Worm (Caenorhabditis elegans) whole organism, late embryonic: ENCODE data around the gene shpk-1.

Source experiments
- C08G9.2 ChIP-seq: sonication (generic microtip); optimal IDR thresholded peaks from 2 replicates; lab custom pipeline; 2016; ENCODE audit warnings: mild to moderate bottlenecking, missing genetic modification characterization, moderate library complexity, missing compliant biosample characterization
- F13H6.1 ChIP-seq: sonication (generic microtip); optimal IDR thresholded peaks from 2 replicates; lab custom pipeline; 2016; ENCODE audit warnings: missing genetic modification characterization, missing compliant biosample characterization
- K02D7.2 ChIP-seq: sonication (generic microtip); optimal IDR thresholded peaks from 2 replicates; lab custom pipeline; 2017; ENCODE audit warnings: mild to moderate bottlenecking, missing genetic modification characterization, missing compliant biosample characterization
- K09A11.1 ChIP-seq: sonication (generic microtip); optimal IDR thresholded peaks from 2 replicates; lab custom pipeline; 2017; ENCODE audit warnings: antibody characterized with exemption, mild to moderate bottlenecking, missing genetic modification characterization, missing compliant biosample characterization; ENCODE audit not compliant: insufficient read depth
- ahr-1 ChIP-seq: sonication (generic microtip); optimal IDR thresholded peaks from 2 replicates; lab custom pipeline; 2016; ENCODE audit warnings: missing genetic modification characterization, missing compliant biosample characterization
- ama-1 ChIP-seq: fragments of 150-350 bp; optimal IDR thresholded peaks from 2 replicates; lab custom pipeline; 2014
- ceh-14 ChIP-seq: sonication (generic microtip); optimal IDR thresholded peaks from 2 replicates; lab custom pipeline; 2016; ENCODE audit warnings: missing genotype, missing genetic modification characterization, missing compliant biosample characterization
- ceh-18 ChIP-seq: sonication (generic microtip); optimal IDR thresholded peaks from 2 replicates; lab custom pipeline; 2016; ENCODE audit warnings: missing genetic modification characterization, missing compliant biosample characterization
- ceh-24 ChIP-seq: sonication (generic microtip); optimal IDR thresholded peaks from 2 replicates; lab custom pipeline; 2016; ENCODE audit warnings: mild to moderate bottlenecking, missing genetic modification characterization, missing compliant biosample characterization
- ceh-45 ChIP-seq: fragments of 200-800 bp; sonication (Bioruptor generic); IDR thresholded peaks from 2 replicates; pipeline ENCODE4 v1.3.6; 2022; ENCODE audit warnings: missing genetic modification reagents, missing genetic modification characterization, missing compliant biosample characterization
- ceh-9 ChIP-seq: sonication (generic microtip); optimal IDR thresholded peaks from 2 replicates; lab custom pipeline; 2016; ENCODE audit warnings: mild to moderate bottlenecking, missing genetic modification characterization, inconsistent platforms, missing compliant biosample characterization
- elt-2 ChIP-seq: sonication (generic microtip); optimal IDR thresholded peaks from 2 replicates; lab custom pipeline; 2016; ENCODE audit warnings: missing genetic modification reagents, missing genetic modification characterization, missing compliant biosample characterization
- elt-4 ChIP-seq: sonication (generic microtip); optimal IDR thresholded peaks from 2 replicates; lab custom pipeline; 2016; ENCODE audit warnings: missing genetic modification characterization, missing compliant biosample characterization
- fax-1 ChIP-seq: sonication (generic microtip); optimal IDR thresholded peaks from 2 replicates; lab custom pipeline; 2016; ENCODE audit warnings: missing genotype, missing genetic modification characterization, missing compliant biosample characterization
- fkh-6 ChIP-seq: sonication (generic microtip); optimal IDR thresholded peaks from 2 replicates; lab custom pipeline; 2016; ENCODE audit warnings: missing genetic modification characterization, missing compliant biosample characterization
- hlh-13 ChIP-seq: fragments of 200-800 bp; sonication (Bioruptor generic); optimal IDR thresholded peaks from 2 replicates; lab custom pipeline; 2018; ENCODE audit warnings: mild to moderate bottlenecking, missing genetic modification characterization, missing compliant biosample characterization
- hlh-15 ChIP-seq: sonication (generic microtip); optimal IDR thresholded peaks from 2 replicates; lab custom pipeline; 2016; ENCODE audit warnings: missing genetic modification characterization, missing compliant biosample characterization
- hlh-30 ChIP-seq: sonication (generic microtip); optimal IDR thresholded peaks from 2 replicates; lab custom pipeline; 2017; ENCODE audit warnings: antibody characterized with exemption, missing genetic modification characterization, missing compliant biosample characterization; ENCODE audit not compliant: insufficient read depth
- hlh-6 ChIP-seq: sonication (generic microtip); optimal IDR thresholded peaks from 2 replicates; lab custom pipeline; 2016; ENCODE audit warnings: missing genotype, missing genetic modification characterization, missing compliant biosample characterization
- hlh-8 ChIP-seq: sonication (generic microtip); optimal IDR thresholded peaks from 2 replicates; lab custom pipeline; 2016; ENCODE audit warnings: missing genotype, missing genetic modification characterization, missing compliant biosample characterization
- lim-6 ChIP-seq: sonication (generic microtip); optimal IDR thresholded peaks from 2 replicates; lab custom pipeline; 2016; ENCODE audit warnings: missing genetic modification characterization, missing compliant biosample characterization
- madf-2 ChIP-seq: sonication (generic microtip); optimal IDR thresholded peaks from 2 replicates; lab custom pipeline; 2017; ENCODE audit warnings: missing genetic modification characterization, missing compliant biosample characterization
- mec-3 ChIP-seq: sonication (generic microtip); optimal IDR thresholded peaks from 2 replicates; lab custom pipeline; 2016; ENCODE audit warnings: borderline replicate concordance, missing genetic modification characterization, missing compliant biosample characterization
- npax-4 ChIP-seq: sonication (generic microtip); optimal IDR thresholded peaks from 2 replicates; lab custom pipeline; 2016; ENCODE audit warnings: missing genetic modification characterization, missing compliant biosample characterization
- pag-3 ChIP-seq: sonication (generic microtip); optimal IDR thresholded peaks from 2 replicates; lab custom pipeline; 2016; ENCODE audit warnings: missing compliant biosample characterization, missing genetic modification characterization, borderline replicate concordance
- pha-4 ChIP-seq: fragments of 150-350 bp; optimal IDR thresholded peaks from 2 replicates; lab custom pipeline; 2018; ENCODE audit warnings: missing biosample characterization, missing genetic modification reagents, missing genetic modification characterization
- pqm-1 ChIP-seq: sonication (generic microtip); optimal IDR thresholded peaks from 2 replicates; lab custom pipeline; 2016; ENCODE audit warnings: missing genetic modification characterization, missing compliant biosample characterization
- pros-1 ChIP-seq: fragments of 150-350 bp; optimal IDR thresholded peaks from 2 replicates; lab custom pipeline; 2014; ENCODE audit warnings: missing biosample characterization, missing genetic modification reagents, missing genetic modification characterization
- rnt-1 ChIP-seq: sonication (generic microtip); optimal IDR thresholded peaks from 2 replicates; lab custom pipeline; 2016; ENCODE audit warnings: missing genetic modification characterization, missing compliant biosample characterization
- syd-9 ChIP-seq: sonication (generic microtip); optimal IDR thresholded peaks from 2 replicates; lab custom pipeline; 2016; ENCODE audit warnings: mild to moderate bottlenecking, missing genetic modification characterization, moderate library complexity, missing compliant biosample characterization
- tbx-2 ChIP-seq: sonication (generic microtip); optimal IDR thresholded peaks from 2 replicates; lab custom pipeline; 2016; ENCODE audit warnings: missing genetic modification characterization, missing compliant biosample characterization
- ttx-3 ChIP-seq: sonication (generic microtip); optimal IDR thresholded peaks from 2 replicates; lab custom pipeline; 2016; ENCODE audit warnings: missing genetic modification reagents, missing genetic modification characterization, missing compliant biosample characterization
- unc-3 ChIP-seq, 2 experiments: fragments of 200-800 bp in 1 of 2; sonication (Bioruptor generic) in 1 of 2; sonication (generic microtip) in 1 of 2; conservative IDR thresholded peaks in 1 of 2; optimal IDR thresholded peaks in 1 of 2; 2 replicates each; pipeline versions ENCODE4 v1.3.6 to Lab custom; 2016 to 2022; ENCODE audit warnings: missing compliant biosample characterization in 2 of 2, missing genetic modification characterization in 2 of 2, missing genetic modification reagents in 1 of 2
- unc-42 ChIP-seq: sonication (generic microtip); optimal IDR thresholded peaks from 2 replicates; lab custom pipeline; 2016; ENCODE audit warnings: missing genotype, missing genetic modification characterization, missing compliant biosample characterization
- unc-86 ChIP-seq: sonication (generic microtip); optimal IDR thresholded peaks from 2 replicates; lab custom pipeline; 2016; ENCODE audit warnings: missing genetic modification characterization, missing compliant biosample characterization
- zip-5 ChIP-seq: sonication (generic microtip); optimal IDR thresholded peaks from 2 replicates; lab custom pipeline; 2016; ENCODE audit warnings: missing genetic modification characterization, missing compliant biosample characterization
- ztf-16 ChIP-seq: sonication (generic microtip); optimal IDR thresholded peaks from 2 replicates; lab custom pipeline; 2017; ENCODE audit warnings: missing genetic modification characterization, missing compliant biosample characterization

Gene shpk-1

DNA sequence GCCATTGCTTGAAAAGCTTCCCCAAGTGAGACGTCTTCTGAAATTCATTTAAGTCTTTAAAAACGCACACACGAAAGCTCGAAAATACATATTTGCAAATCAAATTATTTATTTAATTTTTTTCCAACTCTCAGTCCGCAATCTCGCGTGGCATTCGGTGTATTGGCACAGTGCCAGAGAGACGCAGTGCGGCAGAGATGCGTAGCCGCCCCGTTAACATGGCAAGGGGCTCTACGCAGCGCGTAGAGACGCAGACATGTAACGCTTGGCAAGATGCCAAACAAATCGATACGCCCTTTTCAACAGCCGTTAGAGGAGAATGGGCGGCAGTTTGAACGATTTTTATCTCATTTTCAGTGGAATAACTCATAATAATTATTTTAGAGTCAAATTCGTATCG, 35.7 kb downstream of the shpk-1 start, which contains the start of the genes drr-2 and set-16 (continued):
- TF ChIP-seq hlh-30 (tag; lab: Kevin White, UChicago), result peak; percentile 37
- TF ChIP-seq madf-2 (tag; lab: Kevin White, UChicago), result peak; percentile 27
- no peak for TF ChIP-seq mec-3
- peak; percentile 82 for TF ChIP-seq elt-2 (tag; lab: Kevin White, UChicago)
- peak; percentile 21 for TF ChIP-seq ahr-1
- no peak for TF ChIP-seq hlh-13 (GFP tag; lab: Kevin White, UChicago)
- no peak for TF ChIP-seq hlh-8 (tag; lab: Kevin White, UChicago)
- no peak for TF ChIP-seq fax-1 (tag; lab: Kevin White, UChicago)
- peak; percentile 63 for TF ChIP-seq ztf-16
- TF ChIP-seq hlh-6 (tag; lab: Kevin White, UChicago), result no peak
- no peak for TF ChIP-seq fkh-6 (tag; lab: Kevin White, UChicago)
- TF ChIP-seq zip-5, result no peak
- no peak for TF ChIP-seq ceh-9
- peak; percentile 66 for TF ChIP-seq unc-86 (tag; lab: Kevin White, UChicago)
- TF ChIP-seq npax-4 (tag; lab: Kevin White, UChicago), result no peak
- no peak for TF ChIP-seq elt-4
- peak; percentile 82 for TF ChIP-seq pros-1 (tag; lab: Kevin White, UChicago)
- TF ChIP-seq K09A11.1 (tag; lab: Kevin White, UChicago), result peak; percentile 48
- peak; percentile 73 for TF ChIP-seq syd-9
- TF ChIP-seq ceh-14 (tag; lab: Kevin White, UChicago), result peak; percentile 90
- TF ChIP-seq hlh-15 (tag; lab: Kevin White, UChicago), result no peak
- no peak for TF ChIP-seq unc-3 (GFP tag; conservative IDR thresholded peaks at IDR 0.05; lab: Robert Waterston, UW)
- peak; percentile 41 for TF ChIP-seq unc-3 (tag; optimal IDR thresholded peaks at IDR 0.05; lab: Kevin White, UChicago)
- TF ChIP-seq ceh-18 (tag; lab: Kevin White, UChicago), result peak; percentile 91
- peak; percentile 84 for TF ChIP-seq rnt-1 (tag; lab: Kevin White, UChicago)
- TF ChIP-seq ama-1 (lab: Kevin White, UChicago), result no peak
- peak; percentile 62 for TF ChIP-seq C08G9.2
- TF ChIP-seq pag-3 (tag; lab: Kevin White, UChicago), result no peak
- TF ChIP-seq unc-42 (tag; lab: Kevin White, UChicago), result peak; percentile 99
- TF ChIP-seq tbx-2 (tag; lab: Kevin White, UChicago), result peak; percentile 86
- TF ChIP-seq pha-4 (tag; lab: Kevin White, UChicago), result no peak
- no peak for TF ChIP-seq K02D7.2 (tag; lab: Kevin White, UChicago)
- TF ChIP-seq lim-6 (tag; lab: Kevin White, UChicago), result no peak

DNA sequence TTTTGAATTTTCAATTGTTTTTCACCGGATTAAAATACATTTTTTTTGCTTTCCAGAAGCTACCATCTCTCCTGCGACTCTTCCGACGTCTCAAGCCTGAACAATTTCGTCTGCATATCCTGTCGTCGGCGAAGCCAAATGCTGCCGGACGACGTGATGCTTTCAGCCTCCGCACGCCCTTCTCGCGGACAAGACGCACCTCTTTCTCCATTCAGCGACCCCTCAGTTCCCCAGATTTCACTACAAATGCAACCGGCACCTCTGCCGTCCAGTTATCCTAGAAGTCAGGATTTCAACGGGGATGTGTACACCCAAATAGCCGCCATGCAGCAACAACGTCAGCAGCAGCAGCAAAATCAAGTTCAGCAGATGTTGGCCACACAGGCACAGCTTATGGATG, 36.5 kb downstream of the shpk-1 start:
- peak; percentile 26 for TF ChIP-seq ceh-9
- no peak for TF ChIP-seq F13H6.1 (tag; lab: Kevin White, UChicago)

DNA sequence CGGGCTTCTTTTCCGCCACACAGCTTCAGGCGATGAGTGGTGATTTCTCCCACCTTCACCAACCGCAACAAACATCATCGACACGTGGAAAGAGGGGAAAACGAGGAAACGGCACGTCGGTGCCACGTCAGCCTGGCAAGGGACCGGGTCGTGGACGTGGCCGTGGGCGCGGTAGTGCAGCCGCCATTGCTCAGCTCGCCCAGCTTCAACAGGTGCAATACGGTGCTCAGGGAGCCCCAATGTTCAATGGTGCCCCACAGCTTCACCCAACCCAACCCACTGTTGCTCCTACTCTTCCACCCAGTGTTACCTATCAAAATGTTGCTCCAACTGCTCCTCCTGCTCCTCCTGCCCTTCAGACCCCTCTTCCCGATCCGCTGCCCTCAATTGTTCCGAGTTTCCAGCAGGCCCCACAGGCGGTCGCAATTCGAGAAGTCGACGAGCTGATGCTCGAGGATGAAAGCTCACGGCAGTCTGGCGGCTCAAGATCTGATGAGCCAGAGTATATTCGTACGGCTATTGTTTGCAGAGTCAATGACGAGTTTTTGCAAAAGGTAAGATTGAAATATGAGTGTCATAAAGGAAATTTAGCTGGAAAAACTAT, 38.2 kb downstream of the shpk-1 start:
- no peak for TF ChIP-seq ceh-24
- TF ChIP-seq elt-4, result peak; percentile 21

DNA sequence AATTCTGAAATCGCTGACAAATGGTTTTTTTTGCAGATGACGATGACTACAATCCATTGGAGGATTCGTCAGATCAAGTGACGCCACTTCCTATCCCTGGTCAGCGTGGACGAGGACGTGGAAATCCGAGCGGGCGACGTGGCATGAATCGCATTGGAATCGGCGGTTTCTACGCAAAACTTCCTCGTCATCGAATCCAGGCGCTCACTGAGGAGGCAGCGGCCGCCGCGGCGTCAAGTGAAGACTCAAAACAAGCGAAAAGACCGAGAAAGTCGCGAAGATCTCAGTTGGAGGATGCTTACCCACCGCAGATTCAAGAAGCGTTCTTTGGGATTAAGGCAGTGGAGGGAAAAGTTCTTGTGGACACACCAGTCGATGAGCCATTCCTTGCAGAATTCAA, 40.7 kb downstream of the shpk-1 start:
- TF ChIP-seq ceh-45 (GFP tag; lab: Robert Waterston, UW), result 0 out of 2 replicates have a peak, but pooled peaks have one; percentile 18
- TF ChIP-seq F13H6.1 (tag; lab: Kevin White, UChicago), result no peak
- no peak for TF ChIP-seq ttx-3
- no peak for TF ChIP-seq pqm-1 (tag; lab: Kevin White, UChicago)
- TF ChIP-seq, all 69 proteins: peak for 1
